Fruit fly (Drosophila melanogaster) whole organism, wandering third instar larva: ENCODE results near the gene CG5412.

Experiments used
- brk ChIP-seq: fragments of 200-800 bp; sonication (Bioruptor generic); optimal IDR thresholded peaks from 2 replicates; lab custom pipeline; 2016; ENCODE audit warnings: missing biosample characterization, mild to moderate bottlenecking, missing genetic modification characterization
- lola ChIP-seq: fragments of >200 bp; optimal IDR thresholded peaks from 2 replicates; lab custom pipeline; 2017; ENCODE audit warnings: missing biosample characterization, missing genetic modification characterization

dm6 chr3R:20546662-20547620 is 29.9 kb upstream of the CG5412 start:
- TF ChIP-seq brk (GFP tag; lab: Kevin White, UChicago) (no peak), lola (GFP tag; lab: Kevin White, UChicago) (no peak)
